Fruit fly (Drosophila melanogaster): ENCODE measurements around the gene Csl4.
A peak's percentile ranks its signal among the peaks of the same experiment; 100 is the strongest.

Gene Csl4

dm6 chr2L:11168684-11169549 lies 45.5 kb upstream of the Csl4 start:
- TF ChIP-seq lola (GFP tag; optimal IDR thresholded peaks at IDR 0.05): no peak
- no peak for TF ChIP-seq br (GFP tag; optimal IDR thresholded peaks at IDR 0.05)
- TF ChIP-seq pan (optimal IDR thresholded peaks at IDR 0.05): no peak
- peak in 1 of 2 experiments; percentile 7 for TF ChIP-seq dl (GFP tag; optimal IDR thresholded peaks at IDR 0.05; ENCODE audit: insufficient read depth in 1 of 2, partially characterized antibody in 2 of 2)
- no peak for TF ChIP-seq CrebA (GFP tag; optimal IDR thresholded peaks at IDR 0.05; ENCODE audit: borderline replicate concordance)
- no peak for TF ChIP-seq Rel (GFP tag; optimal IDR thresholded peaks at IDR 0.05)
- peak; percentile 91 for TF ChIP-seq Rel (tag; optimal IDR thresholded peaks at IDR 0.05)
- TF ChIP-seq GATAd (GFP tag; optimal IDR thresholded peaks at IDR 0.05): no peak
- peak; percentile 87 for TF ChIP-seq Vsx2 (GFP tag; optimal IDR thresholded peaks at IDR 0.05; ENCODE audit: partially characterized antibody)
- no peak for TF ChIP-seq tai (GFP tag; optimal IDR thresholded peaks at IDR 0.05)
- peak; percentile 66 for TF ChIP-seq Dif (GFP tag; optimal IDR thresholded peaks at IDR 0.05; ENCODE audit: partially characterized antibody)

dm6 chr2L:11167997-11168396 lies 44.6 kb upstream of the Csl4 start:
- TF ChIP-seq dmrt93B (GFP tag; optimal IDR thresholded peaks at IDR 0.05): no peak
- no peak for TF ChIP-seq Dif (GFP tag; optimal IDR thresholded peaks at IDR 0.05; ENCODE audit: partially characterized antibody)
- TF ChIP-seq Hr78 (GFP tag; optimal IDR thresholded peaks at IDR 0.05): no peak
- no peak for TF ChIP-seq foxo (GFP tag; optimal IDR thresholded peaks at IDR 0.05)
- no peak for TF ChIP-seq pan (optimal IDR thresholded peaks at IDR 0.05)

dm6 chr2L:11155166-11155958 lies 32.0 kb upstream of the Csl4 start, which contains the start of gene CG6287:
CG6287 (minus strand) TSS chr2L:11155721.
- peak; percentile 87 for TF ChIP-seq CG9705 (GFP tag; optimal IDR thresholded peaks at IDR 0.05)
- peak; percentile 97 for TF ChIP-seq Dif (GFP tag; optimal IDR thresholded peaks at IDR 0.05; ENCODE audit: partially characterized antibody)
- peak; percentile 95 for TF ChIP-seq rgr (GFP tag; optimal IDR thresholded peaks at IDR 0.05)
- TF ChIP-seq h (GFP tag; optimal IDR thresholded peaks at IDR 0.05): peak; percentile 97
- TF ChIP-seq br (GFP tag; optimal IDR thresholded peaks at IDR 0.05): peak; percentile 91
- peak; percentile 94 for TF ChIP-seq OdsH (GFP tag; optimal IDR thresholded peaks at IDR 0.05)
- TF ChIP-seq HLH106 (tag; optimal IDR thresholded peaks at IDR 0.05): peak; percentile 96
- peak; percentile 87 for TF ChIP-seq Jra (GFP tag; optimal IDR thresholded peaks at IDR 0.05)
- peak; percentile 58 for TF ChIP-seq GATAd (GFP tag; optimal IDR thresholded peaks at IDR 0.05)
- peak; percentile 89 for TF ChIP-seq CG32264 (GFP tag; optimal IDR thresholded peaks at IDR 0.05)
- TF ChIP-seq Abd-B (GFP tag; optimal IDR thresholded peaks at IDR 0.05): no peak
- TF ChIP-seq N (GFP tag; optimal IDR thresholded peaks at IDR 0.05): no peak
- no peak for TF ChIP-seq pan (optimal IDR thresholded peaks at IDR 0.05)
- peak; percentile 90 for TF ChIP-seq psq (GFP tag; optimal IDR thresholded peaks at IDR 0.05)
- peak; percentile 90 for TF ChIP-seq dmrt93B (GFP tag; optimal IDR thresholded peaks at IDR 0.05)
- TF ChIP-seq woc (GFP tag; optimal IDR thresholded peaks at IDR 0.05): peak; percentile 91
- peak; percentile 76 for TF ChIP-seq brk (GFP tag; optimal IDR thresholded peaks at IDR 0.05)
- TF ChIP-seq fru (GFP tag; optimal IDR thresholded peaks at IDR 0.05): peak; percentile 94
- peak; percentile 90 for TF ChIP-seq Sp1 (GFP tag; optimal IDR thresholded peaks at IDR 0.05)
- peak; percentile 26 for TF ChIP-seq Hr83 (GFP tag; optimal IDR thresholded peaks at IDR 0.05; ENCODE audit: poor library complexity, severe bottlenecking)
- no peak for TF ChIP-seq Hr78 (GFP tag; optimal IDR thresholded peaks at IDR 0.05)
- TF ChIP-seq Rel (GFP tag; optimal IDR thresholded peaks at IDR 0.05): peak; percentile 52
- no peak for TF ChIP-seq Rel (tag; optimal IDR thresholded peaks at IDR 0.05)
- TF ChIP-seq Myc (optimal IDR thresholded peaks at IDR 0.05): no peak
- TF ChIP-seq tai (GFP tag; optimal IDR thresholded peaks at IDR 0.05): peak; percentile 88
- TF ChIP-seq dsf (GFP tag; optimal IDR thresholded peaks at IDR 0.05; ENCODE audit: borderline replicate concordance): peak; percentile 79
- peak; percentile 44 for TF ChIP-seq CrebA (GFP tag; optimal IDR thresholded peaks at IDR 0.05; ENCODE audit: borderline replicate concordance)
- peak; percentile 94 for TF ChIP-seq ey (GFP tag; optimal IDR thresholded peaks at IDR 0.05)
- TF ChIP-seq foxo (GFP tag; optimal IDR thresholded peaks at IDR 0.05): peak; percentile 9 to 94
- TF ChIP-seq Vsx2 (GFP tag; optimal IDR thresholded peaks at IDR 0.05; ENCODE audit: partially characterized antibody): peak; percentile 85
- TF ChIP-seq lola (GFP tag; optimal IDR thresholded peaks at IDR 0.05): no peak
- TF ChIP-seq jim (GFP tag; optimal IDR thresholded peaks at IDR 0.05): peak; percentile 86
- peak; percentile 94 for TF ChIP-seq Hnf4 (GFP tag; optimal IDR thresholded peaks at IDR 0.05)
- peak; percentile 85 for TF ChIP-seq sage (GFP tag; optimal IDR thresholded peaks at IDR 0.05)
- TF ChIP-seq sv (GFP tag; optimal IDR thresholded peaks at IDR 0.05): no peak
- peak; percentile 18 for TF ChIP-seq Dfd (GFP tag; optimal IDR thresholded peaks at IDR 0.05)
- TF ChIP-seq Mio (GFP tag; optimal IDR thresholded peaks at IDR 0.05): peak; percentile 45
- peak; percentile 87 to 88 for TF ChIP-seq dl (GFP tag; optimal IDR thresholded peaks at IDR 0.05; ENCODE audit: insufficient read depth in 1 of 2, partially characterized antibody in 2 of 2)
- no peak for TF ChIP-seq usp (GFP tag; optimal IDR thresholded peaks at IDR 0.05)
